Worm (Caenorhabditis elegans): ENCODE measurements around the gene D1053.2.

D1053.2 gene

DNA sequence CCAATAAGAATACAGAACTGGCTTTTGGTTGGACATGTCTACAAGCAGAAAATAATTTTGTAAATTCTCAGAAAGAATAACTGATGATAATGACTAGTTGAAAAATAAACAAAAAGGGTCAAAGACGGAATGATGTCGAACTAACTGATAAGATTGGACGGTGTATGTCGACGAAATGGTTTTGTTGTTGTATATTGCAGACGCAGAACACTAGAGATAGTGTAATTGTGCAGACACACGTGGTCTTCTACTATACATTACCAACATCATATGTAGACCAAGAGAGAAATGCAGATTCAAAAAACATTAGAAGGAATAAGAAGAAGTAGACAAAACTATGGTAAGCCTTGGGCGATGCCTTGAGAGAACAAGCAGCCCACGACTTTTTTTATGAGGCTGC lies at the start of gene D1053.2, which contains the start of gene gst-42 (continued):
- TF ChIP-seq R02D3.7 (tag; optimal IDR thresholded peaks at IDR 0.05): no peak

DNA sequence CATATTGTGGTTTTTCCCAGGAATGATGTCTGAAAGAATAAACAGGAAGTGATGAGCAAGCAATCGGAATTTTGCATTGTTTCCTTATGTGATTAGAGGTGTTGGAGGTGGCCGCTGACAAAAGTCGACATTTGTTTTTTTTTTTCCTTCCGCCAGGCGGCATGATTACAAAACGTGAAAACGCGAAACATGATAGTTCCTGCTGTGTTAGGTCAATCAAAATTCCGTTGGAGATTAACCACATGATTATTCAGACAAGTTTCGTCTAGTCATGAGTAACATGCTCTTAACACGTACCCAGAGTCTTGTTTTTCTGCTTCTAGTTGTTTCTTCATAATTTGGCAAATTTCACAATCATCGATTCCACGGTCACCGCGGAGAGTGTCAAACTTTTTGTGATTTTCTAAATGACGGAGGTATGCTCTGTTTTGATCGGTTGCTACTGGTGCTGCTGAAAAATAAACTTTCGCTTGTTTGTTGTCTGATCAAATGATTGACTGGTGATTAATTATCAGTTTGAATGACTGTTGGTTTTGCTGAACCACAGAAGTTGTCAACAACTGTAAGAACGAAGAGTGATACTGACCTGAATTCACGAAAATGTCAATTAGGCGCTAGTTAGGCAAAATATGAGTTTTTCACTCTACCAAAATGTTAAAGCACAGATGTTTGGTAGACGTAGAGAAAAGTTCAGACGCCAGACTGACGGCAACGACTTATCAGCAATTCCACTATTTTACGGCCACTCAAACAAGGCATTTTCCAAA lies 48.6 kb upstream of the D1053.2 start:
- TF ChIP-seq dmd-8 (GFP tag; IDR thresholded peaks at IDR 0.05) (no peak), hmg-1.1 (GFP tag; IDR thresholded peaks at IDR 0.05) (no peak), dmd-9 (GFP tag; IDR thresholded peaks at IDR 0.05) (no peak), pha-4 (GFP tag; IDR thresholded peaks at IDR 0.05) (no peak), pha-4 (tag; optimal IDR thresholded peaks at IDR 0.05) (no peak), mdt-29 (GFP tag; IDR thresholded peaks at IDR 0.05) (no peak), ceh-20 (GFP tag; IDR thresholded peaks at IDR 0.05) (no peak), ceh-44 (GFP tag; IDR thresholded peaks at IDR 0.05) (no peak), nhr-237 (tag; optimal IDR thresholded peaks at IDR 0.05) (no peak), dve-1 (tag; optimal IDR thresholded peaks at IDR 0.05; ENCODE audit: insufficient read depth) (peak; percentile 26), mes-2 (tag; optimal IDR thresholded peaks at IDR 0.05; ENCODE audit: poor library complexity, severe bottlenecking) (no peak), nhr-77 (tag; optimal IDR thresholded peaks at IDR 0.05) (no peak), dpl-1 (GFP tag; optimal IDR thresholded peaks at IDR 0.05) (no peak), ama-1 (optimal IDR thresholded peaks at IDR 0.05) (no peak), ctbp-1 (GFP tag; IDR thresholded peaks at IDR 0.05) (no peak), Y75B8A.6 (GFP tag; IDR thresholded peaks at IDR 0.05) (no peak), unc-62 (GFP tag; optimal IDR thresholded peaks at IDR 0.05 in 1 of 2) (peak in 1 of 2 experiments; percentile 97), unc-62 (tag; optimal IDR thresholded peaks at IDR 0.05) (no peak), lin-39 (tag; optimal IDR thresholded peaks at IDR 0.05) (no peak), ZK546.5 (tag; optimal IDR thresholded peaks at IDR 0.05) (no peak), saeg-2 (GFP tag; IDR thresholded peaks at IDR 0.05) (no peak), hlh-30 (tag; optimal IDR thresholded peaks at IDR 0.05; ENCODE audit: insufficient read depth) (peak; percentile 33), F10B5.3 (tag; optimal IDR thresholded peaks at IDR 0.05) (no peak), nhr-48 (tag; optimal IDR thresholded peaks at IDR 0.05) (peak; percentile 29), lin-29 (GFP tag; IDR thresholded peaks at IDR 0.05) (no peak), jun-1 (tag; optimal IDR thresholded peaks at IDR 0.05) (no peak), nhr-42 (GFP tag; IDR thresholded peaks at IDR 0.05) (no peak), D1046.2 (GFP tag; IDR thresholded peaks at IDR 0.05) (no peak), lin-1 (GFP tag; IDR thresholded peaks at IDR 0.05) (no peak), nhr-76 (tag; optimal IDR thresholded peaks at IDR 0.05) (no peak), ceh-62 (tag; optimal IDR thresholded peaks at IDR 0.05) (no peak), tra-1 (GFP tag; IDR thresholded peaks at IDR 0.05) (peak; percentile 67; the same call in 1 of the 2 replicates), zip-11 (GFP tag; IDR thresholded peaks at IDR 0.05) (no peak), mdl-1 (tag; optimal IDR thresholded peaks at IDR 0.05) (no peak), mep-1 (tag; optimal IDR thresholded peaks at IDR 0.05) (no peak), ceh-32 (tag; optimal IDR thresholded peaks at IDR 0.05; ENCODE audit: poor library complexity) (no peak), hif-1 (tag; optimal IDR thresholded peaks at IDR 0.05) (peak in 1 of 2 experiments; percentile 18), lsy-2 (tag; optimal IDR thresholded peaks at IDR 0.05) (no peak), unc-130 (GFP tag; optimal IDR thresholded peaks at IDR 0.05) (no peak), R02D3.7 (tag; optimal IDR thresholded peaks at IDR 0.05) (no peak), dmd-6 (GFP tag; IDR thresholded peaks at IDR 0.05) (peak; percentile 93), lin-38 (GFP tag; IDR thresholded peaks at IDR 0.05) (no peak), nhr-102 (tag; optimal IDR thresholded peaks at IDR 0.05) (no peak), nhr-41 (GFP tag; IDR thresholded peaks at IDR 0.05) (no peak), aha-1 (tag) (no peak), daf-16 (GFP tag; optimal IDR thresholded peaks at IDR 0.05) (peak in 1 of 2 experiments; percentile 59), daf-16 (tag; optimal IDR thresholded peaks at IDR 0.05) (peak; percentile 87), ZK337.2 (GFP tag; IDR thresholded peaks at IDR 0.05) (no peak), rbr-2 (tag; optimal IDR thresholded peaks at IDR 0.05) (no peak)

Data from whole organism, L4 larva.